Fruit fly (Drosophila melanogaster) whole organism, prepupa: ENCODE measurements around the gene ZnT77C.
A peak's percentile ranks its signal among the peaks of the same experiment; 100 is the strongest.

Source experiments
- CG10669 ChIP-seq: fragments of 200-800 bp; sonication (Bioruptor generic); optimal IDR thresholded peaks from 3 replicates; lab custom pipeline; 2018; ENCODE audit warnings: missing biosample characterization, mild to moderate bottlenecking, missing genetic modification characterization, moderate library complexity
- CG11294 ChIP-seq: fragments of 200-800 bp; sonication (Bioruptor generic); IDR thresholded peaks from 2 replicates; pipeline ENCODE4 v1.3.6; 2022; ENCODE audit warnings: missing biosample characterization, missing genetic modification characterization
- CG11762 ChIP-seq: fragments of 200-800 bp; sonication (Bioruptor generic); optimal IDR thresholded peaks from 3 replicates; lab custom pipeline; 2016; ENCODE audit warnings: missing biosample characterization, missing genetic modification characterization; ENCODE audit not compliant: insufficient read depth
- CG11902 ChIP-seq: fragments of 200-800 bp; sonication (Bioruptor generic); optimal IDR thresholded peaks from 3 replicates; lab custom pipeline; 2016; ENCODE audit warnings: missing biosample characterization, missing genetic modification characterization
- CG15336 ChIP-seq: fragments of 200-800 bp; sonication (Bioruptor generic); IDR thresholded peaks from 2 replicates; pipeline ENCODE4 v1.3.6; 2022; ENCODE audit warnings: missing biosample characterization, missing genetic modification characterization
- CG1621 ChIP-seq: fragments of 200-800 bp; sonication (Bioruptor generic); optimal IDR thresholded peaks from 3 replicates; lab custom pipeline; 2018; ENCODE audit warnings: missing biosample characterization, mild to moderate bottlenecking, missing genetic modification characterization
- CG3032 ChIP-seq: fragments of 200-800 bp; optimal IDR thresholded peaks from 2 replicates; lab custom pipeline; 2019; ENCODE audit warnings: missing biosample characterization, mild to moderate bottlenecking, missing genetic modification characterization, moderate library complexity
- CG32006 ChIP-seq: fragments of 200-800 bp; sonication (Bioruptor generic); optimal IDR thresholded peaks from 3 replicates; lab custom pipeline; 2017; ENCODE audit warnings: missing biosample characterization, mild to moderate bottlenecking, missing genetic modification characterization
- CG3919 ChIP-seq: fragments of 200-800 bp; sonication (Bioruptor generic); optimal IDR thresholded peaks from 3 replicates; lab custom pipeline; 2016; ENCODE audit warnings: missing biosample characterization, missing genetic modification characterization
- CG4318 ChIP-seq: fragments of 200-800 bp; sonication (Bioruptor generic); optimal IDR thresholded peaks from 3 replicates; lab custom pipeline; 2017; ENCODE audit warnings: missing biosample characterization, mild to moderate bottlenecking, missing genetic modification characterization
- CG6163 ChIP-seq: fragments of 200-800 bp; sonication (Bioruptor generic); IDR thresholded peaks from 3 replicates; pipeline ENCODE4 v1.3.6; 2022; ENCODE audit warnings: missing biosample characterization, missing genetic modification characterization
- CG6792 ChIP-seq: fragments of 200-800 bp; sonication (Bioruptor generic); optimal IDR thresholded peaks from 3 replicates; lab custom pipeline; 2016; ENCODE audit warnings: missing biosample characterization, missing genetic modification characterization
- CG6808 ChIP-seq: fragments of 200-800 bp; sonication (Bioruptor generic); optimal IDR thresholded peaks from 3 replicates; lab custom pipeline; 2017; ENCODE audit warnings: missing biosample characterization, missing genetic modification characterization, mild to moderate bottlenecking, moderate library complexity, missing genetic modification reagents
- CG6854 ChIP-seq: fragments of 200-800 bp; sonication (Bioruptor generic); optimal IDR thresholded peaks from 2 replicates; lab custom pipeline; 2017; ENCODE audit warnings: missing biosample characterization, mild to moderate bottlenecking, missing genetic modification characterization
- CG8119 ChIP-seq: fragments of 200-800 bp; sonication (Bioruptor generic); IDR thresholded peaks from 3 replicates; pipeline ENCODE4 v1.3.6; 2022; ENCODE audit warnings: missing biosample characterization, missing genetic modification characterization
- CG8319 ChIP-seq: fragments of 200-800 bp; sonication (Bioruptor generic); optimal IDR thresholded peaks from 3 replicates; lab custom pipeline; 2016; ENCODE audit warnings: missing biosample characterization, missing genetic modification characterization
- CG9139 ChIP-seq: fragments of 200-800 bp; sonication (Bioruptor generic); optimal IDR thresholded peaks from 3 replicates; lab custom pipeline; 2017; ENCODE audit warnings: missing biosample characterization, mild to moderate bottlenecking, missing genetic modification characterization
- Eip78C ChIP-seq: fragments of 200-800 bp; sonication (Bioruptor generic); peaks from one replicate; lab custom pipeline; 2016; ENCODE audit warnings: missing biosample characterization, missing genetic modification characterization
- Ets96B ChIP-seq: fragments of 200-800 bp; optimal IDR thresholded peaks from 2 replicates; lab custom pipeline; 2019; ENCODE audit warnings: missing biosample characterization, mild to moderate bottlenecking, missing genetic modification characterization, moderate library complexity
- Hr39 ChIP-seq: fragments of 200-800 bp; sonication (Bioruptor generic); optimal IDR thresholded peaks from 2 replicates; lab custom pipeline; 2016; ENCODE audit warnings: missing biosample characterization, missing genetic modification characterization
- Lpt ChIP-seq: fragments of 200-800 bp; sonication (Bioruptor generic); optimal IDR thresholded peaks from 3 replicates; lab custom pipeline; 2016; ENCODE audit warnings: missing biosample characterization, missing genetic modification characterization
- Met ChIP-seq: fragments of 200-800 bp; sonication (Bioruptor generic); optimal IDR thresholded peaks from 3 replicates; lab custom pipeline; 2016; ENCODE audit warnings: missing biosample characterization, missing genetic modification characterization
- OdsH ChIP-seq: fragments of 200-800 bp; sonication (Bioruptor generic); optimal IDR thresholded peaks from 3 replicates; lab custom pipeline; 2016; ENCODE audit warnings: missing biosample characterization, missing genetic modification characterization
- Smox ChIP-seq: fragments of 200-800 bp; sonication (Bioruptor generic); optimal IDR thresholded peaks from 3 replicates; lab custom pipeline; 2016; ENCODE audit warnings: missing biosample characterization, missing genetic modification characterization
- Sox102F ChIP-seq: fragments of 200-800 bp; sonication (Bioruptor generic); optimal IDR thresholded peaks from 2 replicates; lab custom pipeline; 2016; ENCODE audit warnings: missing biosample characterization, mild to moderate bottlenecking, missing genetic modification characterization
- Sox14 ChIP-seq: fragments of 200-800 bp; sonication (Bioruptor generic); optimal IDR thresholded peaks from 3 replicates; lab custom pipeline; 2016; ENCODE audit warnings: missing biosample characterization, missing genetic modification characterization
- Sox15 ChIP-seq: fragments of 200-800 bp; sonication (Bioruptor generic); optimal IDR thresholded peaks from 3 replicates; lab custom pipeline; 2016; ENCODE audit warnings: missing biosample characterization, missing genetic modification characterization
- achi ChIP-seq: fragments of 200-800 bp; sonication (Bioruptor generic); optimal IDR thresholded peaks from 3 replicates; lab custom pipeline; 2016; ENCODE audit warnings: missing biosample characterization, missing genetic modification characterization
- acj6 ChIP-seq: fragments of 200-800 bp; sonication (Bioruptor generic); optimal IDR thresholded peaks from 3 replicates; lab custom pipeline; 2016; ENCODE audit warnings: missing biosample characterization, missing genetic modification characterization
- cyc ChIP-seq: fragments of 200-800 bp; sonication (Bioruptor generic); optimal IDR thresholded peaks from 3 replicates; lab custom pipeline; 2016; ENCODE audit warnings: missing biosample characterization, missing genetic modification characterization
- dsx ChIP-seq: fragments of 200-800 bp; optimal IDR thresholded peaks from 3 replicates; lab custom pipeline; 2019; ENCODE audit warnings: missing biosample characterization, mild to moderate bottlenecking, missing genetic modification characterization, moderate library complexity; ENCODE audit not compliant: poor library complexity, severe bottlenecking
- eg ChIP-seq: fragments of 200-800 bp; sonication (Bioruptor generic); IDR thresholded peaks from 3 replicates; pipeline ENCODE4 v1.3.6; 2022; ENCODE audit warnings: missing biosample characterization, missing genetic modification characterization
- esn ChIP-seq: fragments of 200-800 bp; sonication (Bioruptor generic); optimal IDR thresholded peaks from 2 replicates; lab custom pipeline; 2016; ENCODE audit warnings: missing biosample characterization, mild to moderate bottlenecking, missing genetic modification characterization, moderate library complexity
- fd59A ChIP-seq: fragments of 200-800 bp; sonication (Bioruptor generic); optimal IDR thresholded peaks from 2 replicates; lab custom pipeline; 2017; ENCODE audit warnings: missing biosample characterization, mild to moderate bottlenecking, missing genetic modification characterization, missing genetic modification reagents
- fd85E ChIP-seq: fragments of 200-800 bp; sonication (Bioruptor generic); optimal IDR thresholded peaks from 3 replicates; lab custom pipeline; 2016; ENCODE audit warnings: missing biosample characterization, missing genetic modification characterization
- lz ChIP-seq: fragments of 200-800 bp; sonication (Bioruptor generic); optimal IDR thresholded peaks from 3 replicates; lab custom pipeline; 2016; ENCODE audit warnings: missing biosample characterization, missing genetic modification characterization
- net ChIP-seq: fragments of 200-800 bp; sonication (Bioruptor generic); optimal IDR thresholded peaks from 3 replicates; lab custom pipeline; 2016; ENCODE audit warnings: missing biosample characterization, missing genetic modification characterization
- pdm3 ChIP-seq: fragments of 200-800 bp; sonication (Bioruptor generic); optimal IDR thresholded peaks from 3 replicates; lab custom pipeline; 2016; ENCODE audit warnings: missing biosample characterization, missing genetic modification characterization
- salr ChIP-seq, 2 experiments: fragments of 200-800 bp; sonication (Bioruptor generic); optimal IDR thresholded peaks; 3 replicates each; lab custom pipeline; 2016 to 2018; ENCODE audit warnings: missing biosample characterization in 2 of 2, missing genetic modification characterization in 2 of 2, mild to moderate bottlenecking in 1 of 2
- ss ChIP-seq, 2 experiments: fragments of 200-800 bp; sonication (Bioruptor generic); optimal IDR thresholded peaks; 2 replicates in 1 of 2; 3 replicates in 1 of 2; lab custom pipeline; 2017 to 2018; ENCODE audit warnings: mild to moderate bottlenecking in 2 of 2, missing biosample characterization in 2 of 2, missing genetic modification characterization in 2 of 2, moderate library complexity in 1 of 2
- svp ChIP-seq: fragments of 200-800 bp; sonication (Bioruptor generic); peaks from one replicate; lab custom pipeline; 2016; ENCODE audit warnings: missing biosample characterization, missing genetic modification characterization
- vri ChIP-seq: fragments of 200-800 bp; sonication (Bioruptor generic); optimal IDR thresholded peaks from 3 replicates; lab custom pipeline; 2016; ENCODE audit warnings: missing biosample characterization, mild to moderate bottlenecking, missing genetic modification characterization

The ZnT77C gene

dm6 chr3L:20493417-20494261 is 1.1 kb downstream of the ZnT77C start (continued):
- TF ChIP-seq salr (GFP tag; optimal IDR thresholded peaks at IDR 0.05; lab: Kevin White, UChicago) = peak; percentile 23 to 88
- TF ChIP-seq fd85E = peak; percentile 41
- TF ChIP-seq CG8119 (GFP tag; lab: Robert Waterston, UW) = peak; percentile 95
- peak; percentile 99 for TF ChIP-seq Eip78C (GFP tag; lab: Kevin White, UChicago)
- peak; percentile 91 for TF ChIP-seq CG3919 (GFP tag; lab: Kevin White, UChicago)
- TF ChIP-seq Sox102F (GFP tag; lab: Kevin White, UChicago) = peak; percentile 92
- peak; percentile 90 for TF ChIP-seq lz (GFP tag; lab: Kevin White, UChicago)
- peak; percentile 79 for TF ChIP-seq Hr39 (GFP tag; lab: Kevin White, UChicago)
- TF ChIP-seq cyc (GFP tag; lab: Kevin White, UChicago) = peak; percentile 88
- TF ChIP-seq CG9139 (GFP tag; lab: Kevin White, UChicago) = peak; percentile 84
- peak; percentile 86 for TF ChIP-seq CG3032 (tag; lab: Kevin White, UChicago)
- TF ChIP-seq CG8319 = peak; percentile 74
- peak; percentile 86 for TF ChIP-seq Sox14 (GFP tag; lab: Kevin White, UChicago)
- TF ChIP-seq CG1621 (tag; lab: Kevin White, UChicago) = no peak
- peak; percentile 90 for TF ChIP-seq CG6163 (GFP tag; lab: Robert Waterston, UW)
- peak; percentile 74 for TF ChIP-seq CG11902
- TF ChIP-seq CG6808 = peak; percentile 80
- peak; percentile 92 for TF ChIP-seq Smox
- TF ChIP-seq ss (GFP tag; optimal IDR thresholded peaks at IDR 0.05; lab: Kevin White, UChicago) = peak; percentile 75 to 88
- TF ChIP-seq Ets96B = peak; percentile 85
- TF ChIP-seq, all 60 proteins: peak for 58

- TF ChIP-seq CG11762 (GFP tag; lab: Kevin White, UChicago) (no peak), CG11902 (no peak), vri (peak; percentile 10), Eip78C (GFP tag; lab: Kevin White, UChicago) (peak; percentile 1)
Observed at dm6 chr3L:20491525-20492132, 3.1 kb downstream of the ZnT77C start, which contains the start of gene ND-39. TSS of gene ND-39 (plus strand) at chr3L:20492082.

dm6 chr3L:20487649-20488048 is 7.1 kb downstream of the ZnT77C start:
- TF ChIP-seq lz (GFP tag; lab: Kevin White, UChicago) (peak; percentile 0), Met (GFP tag; lab: Kevin White, UChicago) (no peak), achi (GFP tag; lab: Kevin White, UChicago) (no peak), esn (GFP tag; lab: Kevin White, UChicago) (peak; percentile 2), svp (no peak)

dm6 chr3L:20474789-20475208 is 19.9 kb downstream of the ZnT77C start:
- TF ChIP-seq OdsH (peak; percentile 86), eg (GFP tag; lab: Robert Waterston, UW) (no peak), CG11902 (peak; percentile 72), CG6163 (GFP tag; lab: Robert Waterston, UW) (no peak), CG32006 (GFP tag; lab: Kevin White, UChicago) (peak; percentile 89), Lpt (GFP tag; lab: Kevin White, UChicago) (peak; percentile 86), dsx (GFP tag; lab: Kevin White, UChicago) (peak; percentile 77), net (GFP tag; lab: Kevin White, UChicago) (peak; percentile 92), CG6792 (peak; percentile 85), CG10669 (GFP tag; lab: Kevin White, UChicago) (peak; percentile 78), CG15336 (GFP tag; lab: Robert Waterston, UW) (no peak), salr (GFP tag; optimal IDR thresholded peaks at IDR 0.05; lab: Kevin White, UChicago) (peak; percentile 54 to 85), CG11294 (GFP tag; lab: Robert Waterston, UW) (no peak), fd59A (GFP tag; lab: Kevin White, UChicago) (peak; percentile 56), Met (GFP tag; lab: Kevin White, UChicago) (peak; percentile 84), CG9139 (GFP tag; lab: Kevin White, UChicago) (peak; percentile 28), lz (GFP tag; lab: Kevin White, UChicago) (peak; percentile 85), CG1621 (tag; lab: Kevin White, UChicago) (peak; percentile 67), CG4318 (GFP tag; lab: Kevin White, UChicago) (peak; percentile 85), svp (peak; percentile 91), Sox15 (GFP tag; lab: Kevin White, UChicago) (peak; percentile 68), CG8119 (GFP tag; lab: Robert Waterston, UW) (no peak), CG6854 (peak; percentile 67), acj6 (peak; percentile 83), pdm3 (GFP tag; lab: Kevin White, UChicago) (peak; percentile 88)
